Worm (Caenorhabditis elegans) whole organism, L1 larva: ENCODE data around the gene Y39A1A.18.

Experiments used
- C16A3.4 ChIP-seq: fragments of 150-350 bp; optimal IDR thresholded peaks from 2 replicates; lab custom pipeline; 2014; ENCODE audit warnings: missing biosample characterization, missing genetic modification characterization
- C34B4.2 ChIP-seq: sonication (generic microtip); optimal IDR thresholded peaks from 2 replicates; lab custom pipeline; 2017; ENCODE audit warnings: mild to moderate bottlenecking, missing genetic modification characterization, missing compliant biosample characterization
- F16B12.6 ChIP-seq: fragments of 150-350 bp; optimal IDR thresholded peaks from 2 replicates; lab custom pipeline; 2014; ENCODE audit warnings: missing biosample characterization, missing genetic modification characterization
- Y116A8C.19 ChIP-seq: sonication (generic microtip); optimal IDR thresholded peaks from 2 replicates; lab custom pipeline; 2016; ENCODE audit warnings: missing compliant biosample characterization, missing genetic modification characterization, borderline replicate concordance
- aha-1 ChIP-seq: fragments of 150-350 bp; optimal IDR thresholded peaks from 2 replicates; lab custom pipeline; 2014; ENCODE audit warnings: missing biosample characterization, missing genetic modification characterization
- blmp-1 ChIP-seq: fragments of 150-350 bp; optimal IDR thresholded peaks from 2 replicates; lab custom pipeline; 2014; ENCODE audit warnings: missing biosample characterization, missing genetic modification characterization
- ceh-63 ChIP-seq: fragments of 200-800 bp; sonication (Bioruptor generic); optimal IDR thresholded peaks from 2 replicates; lab custom pipeline; 2018; ENCODE audit warnings: mild to moderate bottlenecking, missing genetic modification characterization, missing compliant biosample characterization
- ceh-8 ChIP-seq: fragments of 200-800 bp; sonication (Bioruptor generic); optimal IDR thresholded peaks from 2 replicates; lab custom pipeline; 2018; ENCODE audit warnings: mild to moderate bottlenecking, missing genetic modification characterization, moderate library complexity, missing compliant biosample characterization
- ceh-82 ChIP-seq, 3 experiments: fragments of 150-350 bp in 1 of 3; sonication (generic microtip) in 2 of 3; optimal IDR thresholded peaks; 2 replicates each; lab custom pipeline; 2014 to 2017; ENCODE audit warnings: missing biosample characterization in 3 of 3, missing genetic modification characterization in 3 of 3
- dpl-1 ChIP-seq, 3 experiments: fragments of 150-350 bp in 2 of 3; sonication (generic microtip) in 1 of 3; optimal IDR thresholded peaks; 2 replicates each; lab custom pipeline; 2014 to 2017; ENCODE audit warnings: missing biosample characterization in 3 of 3, missing genetic modification characterization in 3 of 3, missing genetic modification reagents in 3 of 3
- efl-1 ChIP-seq, 4 experiments: fragments of 150-350 bp; optimal IDR thresholded peaks in 3 of 4; peaks in 1 of 4; 1 replicate in 1 of 4; 2 replicates in 3 of 4; lab custom pipeline; 2014; ENCODE audit warnings: missing biosample characterization in 2 of 4, missing genetic modification characterization in 2 of 4, missing genetic modification reagents in 2 of 4
- efl-3 ChIP-seq: fragments of 200-800 bp; sonication (Bioruptor generic); optimal IDR thresholded peaks from 2 replicates; lab custom pipeline; 2018; ENCODE audit warnings: mild to moderate bottlenecking, missing genetic modification characterization, missing compliant biosample characterization
- egl-13 ChIP-seq: sonication (generic microtip); optimal IDR thresholded peaks from 2 replicates; lab custom pipeline; 2016; ENCODE audit warnings: missing genotype, missing genetic modification reagents, missing genetic modification characterization, missing compliant biosample characterization
- elt-2 ChIP-seq: sonication (generic microtip); optimal IDR thresholded peaks from 2 replicates; lab custom pipeline; 2016; ENCODE audit warnings: missing genetic modification characterization, mild to moderate bottlenecking, inconsistent platforms, missing compliant biosample characterization, missing genetic modification reagents
- elt-3 ChIP-seq, 6 experiments: fragments of 150-350 bp in 1 of 6; sonication (generic microtip); optimal IDR thresholded peaks; 2 replicates each; lab custom pipeline; 2017 to 2018; ENCODE audit warnings: missing biosample characterization in 6 of 6, missing genetic modification characterization in 6 of 6, inconsistent platforms in 1 of 6
- ets-5 ChIP-seq: fragments of 200-800 bp; sonication (Bioruptor generic); IDR thresholded peaks from 2 replicates; pipeline ENCODE4 v1.3.6; 2022; ENCODE audit warnings: missing genetic modification characterization, missing compliant biosample characterization
- fkh-10 ChIP-seq: sonication (generic microtip); optimal IDR thresholded peaks from 2 replicates; lab custom pipeline; 2017; ENCODE audit warnings: missing biosample characterization, missing genetic modification reagents, missing genetic modification characterization
- fkh-8 ChIP-seq: sonication (generic microtip); optimal IDR thresholded peaks from 2 replicates; lab custom pipeline; 2016; ENCODE audit warnings: mild to moderate bottlenecking, missing genetic modification characterization, missing compliant biosample characterization
- grh-1 ChIP-seq: fragments of 200-800 bp; sonication (Bioruptor generic); IDR thresholded peaks from 2 replicates; pipeline ENCODE4 v1.3.6; 2022; ENCODE audit warnings: missing genetic modification reagents, missing genetic modification characterization, missing compliant biosample characterization
- hpl-2 ChIP-seq: fragments of 150-350 bp; optimal IDR thresholded peaks from 2 replicates; lab custom pipeline; 2014; ENCODE audit warnings: missing biosample characterization, missing genetic modification reagents, missing genetic modification characterization
- irx-1 ChIP-seq: sonication (generic microtip); optimal IDR thresholded peaks from 2 replicates; lab custom pipeline; 2016; ENCODE audit warnings: missing genetic modification characterization, missing compliant biosample characterization
- jun-1 ChIP-seq: fragments of 150-350 bp; optimal IDR thresholded peaks from 2 replicates; lab custom pipeline; 2014; ENCODE audit warnings: missing biosample characterization, missing genetic modification reagents, missing genetic modification characterization
- lin-13 ChIP-seq: fragments of 150-350 bp; optimal IDR thresholded peaks from 2 replicates; lab custom pipeline; 2014; ENCODE audit warnings: missing biosample characterization, missing genetic modification reagents, missing genetic modification characterization
- lin-14 ChIP-seq: fragments of 200-800 bp; sonication (Bioruptor generic); optimal IDR thresholded peaks from 2 replicates; lab custom pipeline; 2018; ENCODE audit warnings: mild to moderate bottlenecking, missing genetic modification characterization, moderate library complexity, missing compliant biosample characterization
- lin-15B ChIP-seq: fragments of 150-350 bp; sonication (generic microtip); optimal IDR thresholded peaks from 3 replicates; lab custom pipeline; 2014; ENCODE audit warnings: missing biosample characterization, missing genetic modification characterization
- lin-35 ChIP-seq, 2 experiments: fragments of 150-350 bp; optimal IDR thresholded peaks; 2 replicates each; lab custom pipeline; 2014; ENCODE audit warnings: missing biosample characterization in 2 of 2, missing genetic modification characterization in 2 of 2, missing genetic modification reagents in 2 of 2
- lin-39 ChIP-seq: fragments of 150-350 bp; optimal IDR thresholded peaks from 2 replicates; lab custom pipeline; 2014; ENCODE audit warnings: missing biosample characterization, missing genetic modification reagents, missing genetic modification characterization
- lir-3 ChIP-seq: sonication (generic microtip); optimal IDR thresholded peaks from 2 replicates; lab custom pipeline; 2016; ENCODE audit warnings: mild to moderate bottlenecking, missing genetic modification characterization, moderate library complexity, missing compliant biosample characterization; ENCODE audit not compliant: poor library complexity
- lsy-2 ChIP-seq, 2 experiments: fragments of 150-350 bp; optimal IDR thresholded peaks; 2 replicates each; lab custom pipeline; 2014; ENCODE audit warnings: missing biosample characterization in 2 of 2, missing genetic modification characterization in 2 of 2
- mab-9 ChIP-seq: fragments of 200-800 bp; sonication (Bioruptor generic); IDR thresholded peaks from 2 replicates; pipeline ENCODE4 v1.3.6; 2022; ENCODE audit warnings: missing genetic modification reagents, missing genetic modification characterization, missing compliant biosample characterization
- mep-1 ChIP-seq: fragments of 150-350 bp; optimal IDR thresholded peaks from 2 replicates; lab custom pipeline; 2014; ENCODE audit warnings: missing biosample characterization, missing genetic modification characterization
- nhr-11 ChIP-seq: fragments of 150-350 bp; optimal IDR thresholded peaks from 2 replicates; lab custom pipeline; 2014; ENCODE audit warnings: missing biosample characterization, missing genetic modification characterization
- nhr-12 ChIP-seq: sonication (generic microtip); optimal IDR thresholded peaks from 2 replicates; lab custom pipeline; 2017; ENCODE audit warnings: missing biosample characterization, missing genetic modification characterization
- nhr-71 ChIP-seq: sonication (generic microtip); optimal IDR thresholded peaks from 2 replicates; lab custom pipeline; 2016; ENCODE audit warnings: mild to moderate bottlenecking, missing genetic modification characterization, moderate library complexity, missing compliant biosample characterization
- nhr-76 ChIP-seq: sonication (generic microtip); optimal IDR thresholded peaks from 2 replicates; lab custom pipeline; 2017; ENCODE audit warnings: missing biosample characterization, missing genetic modification characterization
- nhr-84 ChIP-seq: sonication (generic microtip); optimal IDR thresholded peaks from 2 replicates; lab custom pipeline; 2017; ENCODE audit warnings: missing biosample characterization, missing genetic modification characterization
- nhr-85 ChIP-seq: sonication (generic microtip); peaks from one replicate; lab custom pipeline; 2016; ENCODE audit warnings: missing genetic modification characterization, inconsistent platforms, missing compliant biosample characterization
- pqm-1 ChIP-seq: sonication (generic microtip); optimal IDR thresholded peaks from 3 replicates; lab custom pipeline; 2017; ENCODE audit warnings: missing biosample characterization, missing genetic modification characterization
- rnt-1 ChIP-seq: sonication (generic microtip); optimal IDR thresholded peaks from 2 replicates; lab custom pipeline; 2016; ENCODE audit warnings: mild to moderate bottlenecking, missing genetic modification characterization, moderate library complexity, missing compliant biosample characterization
- skn-1 ChIP-seq: fragments of 150-350 bp; optimal IDR thresholded peaks from 2 replicates; lab custom pipeline; 2014; ENCODE audit warnings: missing biosample characterization, missing genetic modification characterization
- snpc-4 ChIP-seq: fragments of 150-350 bp; optimal IDR thresholded peaks from 2 replicates; lab custom pipeline; 2014; ENCODE audit warnings: missing biosample characterization, missing genetic modification characterization
- snu-23 ChIP-seq: sonication (generic microtip); optimal IDR thresholded peaks from 2 replicates; lab custom pipeline; 2016; ENCODE audit warnings: missing genetic modification characterization, missing compliant biosample characterization
- swsn-7 ChIP-seq: sonication (generic microtip); optimal IDR thresholded peaks from 2 replicates; lab custom pipeline; 2016; ENCODE audit warnings: missing genetic modification characterization, missing compliant biosample characterization
- tbx-2 ChIP-seq: sonication (generic microtip); optimal IDR thresholded peaks from 2 replicates; lab custom pipeline; 2016; ENCODE audit warnings: missing genetic modification characterization, missing compliant biosample characterization
- unc-86 ChIP-seq: sonication (generic microtip); optimal IDR thresholded peaks from 2 replicates; lab custom pipeline; 2016; ENCODE audit warnings: missing genetic modification characterization, missing compliant biosample characterization
- vab-15 ChIP-seq: sonication (generic microtip); optimal IDR thresholded peaks from 2 replicates; lab custom pipeline; 2017; ENCODE audit warnings: missing genotype, mild to moderate bottlenecking, missing genetic modification characterization, missing compliant biosample characterization
- xbp-1 ChIP-seq: sonication (generic microtip); optimal IDR thresholded peaks from 2 replicates; lab custom pipeline; 2016; ENCODE audit warnings: missing genetic modification characterization, missing compliant biosample characterization
- zag-1 ChIP-seq: fragments of 150-350 bp; optimal IDR thresholded peaks from 2 replicates; lab custom pipeline; 2014; ENCODE audit warnings: missing biosample characterization, missing genetic modification characterization
- zip-4 ChIP-seq: fragments of 200-800 bp; sonication (Bioruptor generic); optimal IDR thresholded peaks from 2 replicates; lab custom pipeline; 2018; ENCODE audit warnings: mild to moderate bottlenecking, missing genetic modification characterization, moderate library complexity, missing compliant biosample characterization

Gene Y39A1A.18

DNA sequence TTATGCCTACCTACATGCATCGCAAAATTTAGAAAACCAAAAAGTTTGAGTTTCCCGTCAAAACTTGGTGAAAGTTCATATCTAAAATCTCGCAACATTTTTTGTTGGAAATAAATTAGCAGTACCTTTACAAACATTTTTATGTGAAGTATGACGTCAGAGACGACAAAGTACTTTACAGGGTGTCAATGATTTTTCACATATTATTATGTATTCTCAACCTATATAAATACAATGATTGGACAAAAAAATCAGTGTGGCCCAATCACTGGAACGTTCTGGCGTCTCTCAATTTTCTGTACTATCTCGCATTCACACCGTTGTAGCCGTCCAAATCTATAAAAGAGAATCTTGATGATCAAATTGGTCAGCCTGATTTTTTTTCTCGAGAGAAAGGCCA lies at the start of gene Y39A1A.18, which contains the start of gene fmo-3:
Gene Y39A1A.18, minus strand, starts transcription at position 192 of the 400 bp plus-strand sequence.
Gene fmo-3, plus strand, starts transcription at position 388 of the 400 bp plus-strand sequence.
- TF ChIP-seq swsn-7 (tag; lab: Kevin White, UChicago) (no peak), mep-1 (tag; lab: Kevin White, UChicago) (no peak), egl-13 (tag; lab: Kevin White, UChicago) (no peak), lin-14 (GFP tag; lab: Kevin White, UChicago) (no peak), ceh-8 (GFP tag; lab: Kevin White, UChicago) (no peak), vab-15 (tag; lab: Kevin White, UChicago) (no peak), efl-1 (optimal IDR thresholded peaks at IDR 0.05; lab: Kevin White, UChicago) (no peak), efl-1 (GFP tag; optimal IDR thresholded peaks at IDR 0.05 in 1 of 2; lab: Kevin White, UChicago) (peak in 1 of 2 experiments; percentile 84), nhr-85 (tag; lab: Kevin White, UChicago) (peak; percentile 57), irx-1 (tag; lab: Kevin White, UChicago) (no peak), nhr-76 (tag; lab: Kevin White, UChicago) (no peak), xbp-1 (tag; lab: Kevin White, UChicago) (no peak), ets-5 (GFP tag; lab: Robert Waterston, UW) (no peak), elt-3 (tag; optimal IDR thresholded peaks at IDR 0.05; lab: Kevin White, UChicago) (peak in 1 of 6 experiments; percentile 37), nhr-11 (no peak), aha-1 (no peak), lin-39 (no peak), ceh-63 (GFP tag; lab: Kevin White, UChicago) (no peak), blmp-1 (peak; percentile 10), nhr-84 (tag; lab: Kevin White, UChicago) (no peak), dpl-1 (GFP tag; optimal IDR thresholded peaks at IDR 0.05; lab: Kevin White, UChicago) (no peak), lin-35 (GFP tag; optimal IDR thresholded peaks at IDR 0.05; lab: Kevin White, UChicago) (no peak), Y116A8C.19 (tag; lab: Kevin White, UChicago) (no peak)

DNA sequence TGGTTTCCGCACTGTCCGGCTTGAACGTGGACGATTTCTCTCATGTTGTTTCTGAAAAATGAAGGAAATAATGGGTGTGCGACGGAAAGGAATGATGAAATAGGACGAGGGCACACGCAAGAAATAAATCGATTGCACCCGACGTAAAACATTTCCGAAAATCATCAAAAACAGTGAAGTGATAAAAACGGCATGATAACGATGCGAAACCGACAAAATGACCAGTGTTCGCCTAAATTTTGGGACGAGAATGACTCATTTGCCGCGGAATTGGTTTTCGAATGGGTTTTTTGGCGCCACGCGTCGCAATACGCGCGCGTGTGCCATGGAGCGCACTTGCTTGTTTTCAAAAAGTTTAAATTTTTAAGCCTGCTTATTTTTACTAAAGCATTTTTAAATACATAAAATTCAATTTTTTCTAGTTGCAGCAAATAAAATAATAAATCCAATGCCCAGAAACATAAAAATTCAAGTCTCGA lies 48.1 kb upstream of the Y39A1A.18 start, which contains the start of the genes tbb-1 and rib-2:
Gene tbb-1, minus strand, starts transcription at position 51 of the 479 bp plus-strand sequence.
Gene rib-2, plus strand, starts transcription at position 429 of the 479 bp plus-strand sequence.
- TF ChIP-seq snu-23 (GFP tag; lab: Kevin White, UChicago) (peak; percentile 76), rnt-1 (tag; lab: Kevin White, UChicago) (peak; percentile 54), grh-1 (GFP tag; lab: Robert Waterston, UW) (no peak), elt-3 (tag; optimal IDR thresholded peaks at IDR 0.05; lab: Kevin White, UChicago) (peak in 2 of 6 experiments; percentile 44 to 62), elt-2 (tag; lab: Kevin White, UChicago) (peak; percentile 66), unc-86 (peak; percentile 32), blmp-1 (peak; percentile 61), snpc-4 (tag; lab: Kevin White, UChicago) (peak; percentile 65), zag-1 (tag; lab: Kevin White, UChicago) (no peak), hpl-2 (GFP tag; lab: Kevin White, UChicago) (no peak), lir-3 (tag; lab: Kevin White, UChicago) (no peak), efl-3 (no peak), nhr-71 (tag; lab: Kevin White, UChicago) (peak; percentile 73), lin-15B (tag; lab: Kevin White, UChicago) (peak; percentile 90), lin-13 (GFP tag; lab: Kevin White, UChicago) (peak; percentile 52), lin-14 (GFP tag; lab: Kevin White, UChicago) (peak; percentile 85), C16A3.4 (tag; lab: Kevin White, UChicago) (peak; percentile 54), pqm-1 (tag; lab: Kevin White, UChicago) (peak; percentile 22), ceh-82 (tag; optimal IDR thresholded peaks at IDR 0.05; lab: Kevin White, UChicago) (peak; percentile 30 to 78 (median 45)), lin-35 (GFP tag; optimal IDR thresholded peaks at IDR 0.05; lab: Kevin White, UChicago) (peak; percentile 90 to 94), F16B12.6 (tag; lab: Kevin White, UChicago) (peak; percentile 72), jun-1 (peak; percentile 72), aha-1 (no peak), skn-1 (peak; percentile 71), tbx-2 (tag; lab: Kevin White, UChicago) (peak; percentile 48), nhr-85 (tag; lab: Kevin White, UChicago) (peak; percentile 79), mab-9 (no peak), dpl-1 (GFP tag; optimal IDR thresholded peaks at IDR 0.05; lab: Kevin White, UChicago) (peak; percentile 85 to 91 (median 86)), mep-1 (tag; lab: Kevin White, UChicago) (peak; percentile 78), zip-4 (GFP tag; lab: Kevin White, UChicago) (no peak), ceh-8 (GFP tag; lab: Kevin White, UChicago) (no peak), fkh-8 (tag; lab: Kevin White, UChicago) (peak; percentile 49), C34B4.2 (tag; lab: Kevin White, UChicago) (no peak), fkh-10 (GFP tag; lab: Kevin White, UChicago) (peak; percentile 7), nhr-12 (no peak), xbp-1 (tag; lab: Kevin White, UChicago) (peak; percentile 57), lsy-2 (tag; optimal IDR thresholded peaks at IDR 0.05; lab: Kevin White, UChicago) (peak; percentile 55 to 84)
